Worm (Caenorhabditis elegans): ENCODE measurements around the gene mig-10.

DNA sequence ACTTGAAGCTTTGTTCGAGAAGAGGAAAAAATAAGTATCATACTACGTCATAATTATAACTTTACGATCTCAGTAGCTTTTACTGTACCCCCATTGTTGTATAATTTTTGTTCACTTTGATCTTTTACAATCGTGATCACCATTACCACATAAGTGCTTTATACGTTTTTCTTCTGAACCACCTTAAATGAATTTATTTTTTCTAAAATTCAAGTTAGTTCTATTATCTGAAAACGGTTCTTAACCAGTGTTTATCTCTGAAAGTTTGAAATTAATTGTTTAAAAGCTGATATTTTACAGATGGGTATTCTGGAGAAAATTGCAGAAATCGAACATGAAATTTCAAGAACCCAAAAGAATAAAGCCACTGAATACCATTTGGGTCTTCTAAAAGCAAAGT lies 33.3 kb upstream of the mig-10 start, which contains the start of gene C02F5.3:
- TF ChIP-seq pha-4 (tag; optimal IDR thresholded peaks at IDR 0.05) (no peak), ztf-11 (tag; optimal IDR thresholded peaks at IDR 0.05) (no peak), nhr-76 (tag; optimal IDR thresholded peaks at IDR 0.05) (no peak), lin-13 (tag; optimal IDR thresholded peaks at IDR 0.05) (no peak), elt-1 (tag; optimal IDR thresholded peaks at IDR 0.05; ENCODE audit: borderline replicate concordance, insufficient read depth) (no peak), snpc-4 (tag; optimal IDR thresholded peaks at IDR 0.05) (no peak), ceh-39 (tag; optimal IDR thresholded peaks at IDR 0.05) (no peak), elt-3 (tag; optimal IDR thresholded peaks at IDR 0.05) (no peak), unc-39 (tag; optimal IDR thresholded peaks at IDR 0.05) (no peak), ces-1 (GFP tag; optimal IDR thresholded peaks at IDR 0.05) (no peak), nhr-2 (tag; optimal IDR thresholded peaks at IDR 0.05) (no peak), sem-2 (GFP tag; optimal IDR thresholded peaks at IDR 0.05) (no peak), drap-1 (GFP tag; optimal IDR thresholded peaks at IDR 0.05) (no peak), lsy-2 (tag; optimal IDR thresholded peaks at IDR 0.05) (no peak)
